Fruit fly (Drosophila melanogaster) whole organism, adult: ENCODE results near the gene CG42758.

Experiments
- CG11617 ChIP-seq: fragments of 200-800 bp; sonication (Bioruptor generic); optimal IDR thresholded peaks from 2 replicates; lab custom pipeline; 2017; ENCODE audit warnings: mild to moderate bottlenecking, missing biosample characterization, missing genetic modification reagents, missing genetic modification characterization
- CG12768 ChIP-seq: fragments of 200-800 bp; sonication (Bioruptor generic); optimal IDR thresholded peaks from 2 replicates; lab custom pipeline; 2017; ENCODE audit warnings: missing biosample characterization, missing genetic modification characterization, mild to moderate bottlenecking, moderate library complexity, missing genetic modification reagents
- CG14711 ChIP-seq: fragments of 200-800 bp; sonication (Bioruptor generic); optimal IDR thresholded peaks from 2 replicates; lab custom pipeline; 2018; ENCODE audit warnings: missing biosample characterization, mild to moderate bottlenecking, missing genetic modification characterization, moderate library complexity
- CG1620 ChIP-seq: fragments of 200-800 bp; sonication (Bioruptor generic); optimal IDR thresholded peaks from 2 replicates; lab custom pipeline; 2016; ENCODE audit warnings: missing biosample characterization, missing genetic modification characterization
- CG33017 ChIP-seq: fragments of 200-800 bp; sonication (Bioruptor generic); optimal IDR thresholded peaks from 2 replicates; lab custom pipeline; 2018; ENCODE audit warnings: missing biosample characterization, mild to moderate bottlenecking, missing genetic modification characterization, moderate library complexity
- CG5204 ChIP-seq: fragments of 200-800 bp; sonication (Bioruptor generic); optimal IDR thresholded peaks from 2 replicates; lab custom pipeline; 2016; ENCODE audit warnings: missing biosample characterization, missing genetic modification characterization
- CG7045 ChIP-seq: fragments of 200-800 bp; sonication (Bioruptor generic); optimal IDR thresholded peaks from 2 replicates; lab custom pipeline; 2017; ENCODE audit warnings: missing biosample characterization, mild to moderate bottlenecking, missing genetic modification characterization
- CG7101 ChIP-seq: fragments of 200-800 bp; sonication (Bioruptor generic); optimal IDR thresholded peaks from 2 replicates; lab custom pipeline; 2018; ENCODE audit warnings: missing biosample characterization, mild to moderate bottlenecking, missing genetic modification characterization, moderate library complexity
- Clk ChIP-seq: fragments of 200-800 bp; sonication (Bioruptor generic); optimal IDR thresholded peaks from 2 replicates; lab custom pipeline; 2017; ENCODE audit warnings: missing biosample characterization, missing genetic modification characterization
- Crg-1 ChIP-seq: fragments of 200-800 bp; sonication (Bioruptor generic); optimal IDR thresholded peaks from 2 replicates; lab custom pipeline; 2016; ENCODE audit warnings: missing biosample characterization, missing genetic modification characterization
- Hr96 ChIP-seq: fragments of 200-800 bp; sonication (Bioruptor generic); optimal IDR thresholded peaks from 2 replicates; lab custom pipeline; 2016; ENCODE audit warnings: missing biosample characterization, missing genetic modification characterization
- Mnt ChIP-seq: fragments of 200-800 bp; sonication (Bioruptor generic); optimal IDR thresholded peaks from 2 replicates; lab custom pipeline; 2016; ENCODE audit warnings: missing biosample characterization, mild to moderate bottlenecking, missing genetic modification characterization
- bab1 ChIP-seq: fragments of 200-800 bp; sonication (Bioruptor generic); optimal IDR thresholded peaks from 3 replicates; lab custom pipeline; 2019; ENCODE audit warnings: missing biosample characterization, mild to moderate bottlenecking, missing genetic modification characterization, moderate library complexity
- cic ChIP-seq: fragments of 200-800 bp; sonication (Bioruptor generic); optimal IDR thresholded peaks from 2 replicates; lab custom pipeline; 2017; ENCODE audit warnings: missing biosample characterization, mild to moderate bottlenecking, missing genetic modification characterization, moderate library complexity
- cnc ChIP-seq, 2 experiments: fragments of >200 bp; optimal IDR thresholded peaks; 2 replicates each; lab custom pipeline; 2017
- kay ChIP-seq: fragments of 200-800 bp; sonication (Bioruptor generic); peaks from one replicate; lab custom pipeline; 2016; ENCODE audit warnings: missing biosample characterization, missing genetic modification characterization, borderline replicate concordance
- ovo ChIP-seq: fragments of 200-800 bp; sonication (Bioruptor generic); optimal IDR thresholded peaks from 2 replicates; lab custom pipeline; 2016; ENCODE audit warnings: missing biosample characterization, missing genetic modification characterization
- pad ChIP-seq: fragments of 200-800 bp; sonication (Bioruptor generic); optimal IDR thresholded peaks from 3 replicates; lab custom pipeline; 2017; ENCODE audit warnings: missing biosample characterization, missing genetic modification characterization, mild to moderate bottlenecking, moderate library complexity, missing genetic modification reagents
- tj ChIP-seq: fragments of 200-800 bp; sonication (Bioruptor generic); optimal IDR thresholded peaks from 3 replicates; lab custom pipeline; 2017; ENCODE audit warnings: missing biosample characterization, mild to moderate bottlenecking, missing genetic modification characterization, moderate library complexity
- toe ChIP-seq: fragments of 200-800 bp; sonication (Bioruptor generic); optimal IDR thresholded peaks from 2 replicates; lab custom pipeline; 2016; ENCODE audit warnings: missing biosample characterization, missing genetic modification characterization

Gene CG42758

dm6 chr3L:14556177-14556576 lies 11.1 kb upstream of the CG42758 start:
- TF ChIP-seq toe (GFP tag; lab: Kevin White, UChicago): no peak
- TF ChIP-seq Mnt: no peak
- TF ChIP-seq tj: peak; percentile 23

- no peak for TF ChIP-seq Hr96
- no peak for TF ChIP-seq bab1 (GFP tag; lab: Kevin White, UChicago)
- peak; percentile 57 for TF ChIP-seq CG7101 (tag; lab: Kevin White, UChicago)
- TF ChIP-seq cic (GFP tag; lab: Kevin White, UChicago): peak; percentile 73
- peak; percentile 38 for TF ChIP-seq CG14711 (tag; lab: Kevin White, UChicago)
- TF ChIP-seq pad (GFP tag; lab: Kevin White, UChicago): no peak
- TF ChIP-seq kay (GFP tag; lab: Kevin White, UChicago): peak; percentile 88
- no peak for TF ChIP-seq CG1620 (GFP tag; lab: Kevin White, UChicago)
- TF ChIP-seq Mnt: no peak
- TF ChIP-seq CG33017 (tag; lab: Kevin White, UChicago): peak; percentile 77
- TF ChIP-seq CG5204: no peak
Observed at dm6 chr3L:14556774-14557741, 10.2 kb upstream of the CG42758 start.

dm6 chr3L:14558018-14558417 lies 9.2 kb upstream of the CG42758 start:
- TF ChIP-seq CG7045 (GFP tag; lab: Kevin White, UChicago): no peak
- no peak for TF ChIP-seq Crg-1
- TF ChIP-seq cnc (optimal IDR thresholded peaks at IDR 0.05; lab: Kevin White, UChicago): no peak
- TF ChIP-seq CG12768: no peak
- no peak for TF ChIP-seq CG5204

- TF ChIP-seq CG7101 (tag; lab: Kevin White, UChicago) (no peak), Clk (GFP tag; lab: Kevin White, UChicago) (no peak), cic (GFP tag; lab: Kevin White, UChicago) (peak; percentile 82), CG1620 (GFP tag; lab: Kevin White, UChicago) (no peak), Crg-1 (no peak), cnc (optimal IDR thresholded peaks at IDR 0.05; lab: Kevin White, UChicago) (no peak), CG7045 (GFP tag; lab: Kevin White, UChicago) (no peak), tj (peak; percentile 64), toe (GFP tag; lab: Kevin White, UChicago) (no peak), bab1 (GFP tag; lab: Kevin White, UChicago) (no peak), pad (GFP tag; lab: Kevin White, UChicago) (no peak), CG11617 (GFP tag; lab: Kevin White, UChicago) (no peak), kay (GFP tag; lab: Kevin White, UChicago) (peak; percentile 42)
Observed at dm6 chr3L:14558947-14559509, 8.2 kb upstream of the CG42758 start.

- peak; percentile 82 for TF ChIP-seq kay (GFP tag; lab: Kevin White, UChicago)
- TF ChIP-seq ovo (GFP tag; lab: Kevin White, UChicago): no peak
- no peak for TF ChIP-seq CG11617 (GFP tag; lab: Kevin White, UChicago)
- TF ChIP-seq bab1 (GFP tag; lab: Kevin White, UChicago): peak; percentile 36
Observed at dm6 chr3L:14559659-14560058, 7.6 kb upstream of the CG42758 start, which contains the start of gene CG34039. TSS of gene CG34039 (plus strand) at chr3L:14560000.

- TF ChIP-seq Clk (GFP tag; lab: Kevin White, UChicago) (no peak), Mnt (no peak), CG14711 (tag; lab: Kevin White, UChicago) (no peak), kay (GFP tag; lab: Kevin White, UChicago) (no peak), Crg-1 (no peak), CG1620 (GFP tag; lab: Kevin White, UChicago) (no peak), toe (GFP tag; lab: Kevin White, UChicago) (no peak), cnc (optimal IDR thresholded peaks at IDR 0.05; lab: Kevin White, UChicago) (no peak), pad (GFP tag; lab: Kevin White, UChicago) (no peak), CG11617 (GFP tag; lab: Kevin White, UChicago) (no peak), bab1 (GFP tag; lab: Kevin White, UChicago) (no peak)
Observed at dm6 chr3L:14560664-14561063, 6.6 kb upstream of the CG42758 start, which contains the start of gene Lk. TSS of gene Lk (minus strand) at chr3L:14560764.

dm6 chr3L:14562672-14563071 lies 4.6 kb upstream of the CG42758 start:
- no peak for TF ChIP-seq cnc (optimal IDR thresholded peaks at IDR 0.05; lab: Kevin White, UChicago)
- TF ChIP-seq kay (GFP tag; lab: Kevin White, UChicago): peak; percentile 51
- no peak for TF ChIP-seq CG1620 (GFP tag; lab: Kevin White, UChicago)
- TF ChIP-seq ovo (GFP tag; lab: Kevin White, UChicago): no peak
- TF ChIP-seq bab1 (GFP tag; lab: Kevin White, UChicago): no peak
- TF ChIP-seq toe (GFP tag; lab: Kevin White, UChicago): no peak
- no peak for TF ChIP-seq cic (GFP tag; lab: Kevin White, UChicago)
- no peak for TF ChIP-seq CG7101 (tag; lab: Kevin White, UChicago)
- no peak for TF ChIP-seq CG12768
- no peak for TF ChIP-seq Mnt
- peak; percentile 23 for TF ChIP-seq pad (GFP tag; lab: Kevin White, UChicago)
- no peak for TF ChIP-seq Clk (GFP tag; lab: Kevin White, UChicago)
- TF ChIP-seq CG11617 (GFP tag; lab: Kevin White, UChicago): no peak
